Worm (Caenorhabditis elegans) whole organism, late embryonic: ENCODE data around the gene flp-21.
A peak's percentile ranks its signal among the peaks of the same experiment; 100 is the strongest.

Source experiments
- C08G9.2 ChIP-seq: sonication (generic microtip); optimal IDR thresholded peaks from 2 replicates; lab custom pipeline; 2016; ENCODE audit warnings: mild to moderate bottlenecking, missing genetic modification characterization, moderate library complexity, missing compliant biosample characterization
- F13H6.1 ChIP-seq: sonication (generic microtip); optimal IDR thresholded peaks from 2 replicates; lab custom pipeline; 2016; ENCODE audit warnings: missing genetic modification characterization, missing compliant biosample characterization
- K02D7.2 ChIP-seq: sonication (generic microtip); optimal IDR thresholded peaks from 2 replicates; lab custom pipeline; 2017; ENCODE audit warnings: mild to moderate bottlenecking, missing genetic modification characterization, missing compliant biosample characterization
- K09A11.1 ChIP-seq: sonication (generic microtip); optimal IDR thresholded peaks from 2 replicates; lab custom pipeline; 2017; ENCODE audit warnings: antibody characterized with exemption, mild to moderate bottlenecking, missing genetic modification characterization, missing compliant biosample characterization; ENCODE audit not compliant: insufficient read depth
- Y22D7AL.16 ChIP-seq: sonication (generic microtip); optimal IDR thresholded peaks from 2 replicates; lab custom pipeline; 2016; ENCODE audit warnings: missing genetic modification characterization, missing compliant biosample characterization
- ahr-1 ChIP-seq: sonication (generic microtip); optimal IDR thresholded peaks from 2 replicates; lab custom pipeline; 2016; ENCODE audit warnings: missing genetic modification characterization, missing compliant biosample characterization
- ama-1 ChIP-seq: fragments of 150-350 bp; optimal IDR thresholded peaks from 2 replicates; lab custom pipeline; 2014
- ceh-14 ChIP-seq: sonication (generic microtip); optimal IDR thresholded peaks from 2 replicates; lab custom pipeline; 2016; ENCODE audit warnings: missing genotype, missing genetic modification characterization, missing compliant biosample characterization
- ceh-18 ChIP-seq: sonication (generic microtip); optimal IDR thresholded peaks from 2 replicates; lab custom pipeline; 2016; ENCODE audit warnings: missing genetic modification characterization, missing compliant biosample characterization
- ceh-22 ChIP-seq: sonication (generic microtip); optimal IDR thresholded peaks from 2 replicates; lab custom pipeline; 2017; ENCODE audit warnings: missing biosample characterization, missing genetic modification characterization
- ceh-24 ChIP-seq: sonication (generic microtip); optimal IDR thresholded peaks from 2 replicates; lab custom pipeline; 2016; ENCODE audit warnings: mild to moderate bottlenecking, missing genetic modification characterization, missing compliant biosample characterization
- ceh-30 ChIP-seq: fragments of 150-350 bp; optimal IDR thresholded peaks from 2 replicates; lab custom pipeline; 2014; ENCODE audit warnings: missing biosample characterization, missing genetic modification characterization
- ceh-34 ChIP-seq: sonication (generic microtip); optimal IDR thresholded peaks from 2 replicates; lab custom pipeline; 2016; ENCODE audit warnings: mild to moderate bottlenecking, missing genetic modification characterization, missing compliant biosample characterization
- ceh-45 ChIP-seq: fragments of 200-800 bp; sonication (Bioruptor generic); IDR thresholded peaks from 2 replicates; pipeline ENCODE4 v1.3.6; 2022; ENCODE audit warnings: missing genetic modification reagents, missing genetic modification characterization, missing compliant biosample characterization
- ceh-9 ChIP-seq: sonication (generic microtip); optimal IDR thresholded peaks from 2 replicates; lab custom pipeline; 2016; ENCODE audit warnings: mild to moderate bottlenecking, missing genetic modification characterization, inconsistent platforms, missing compliant biosample characterization
- che-1 ChIP-seq: sonication (generic microtip); optimal IDR thresholded peaks from 2 replicates; lab custom pipeline; 2016; ENCODE audit warnings: mild to moderate bottlenecking, missing genetic modification characterization, missing compliant biosample characterization
- elt-2 ChIP-seq: sonication (generic microtip); optimal IDR thresholded peaks from 2 replicates; lab custom pipeline; 2016; ENCODE audit warnings: missing genetic modification reagents, missing genetic modification characterization, missing compliant biosample characterization
- elt-4 ChIP-seq: sonication (generic microtip); optimal IDR thresholded peaks from 2 replicates; lab custom pipeline; 2016; ENCODE audit warnings: missing genetic modification characterization, missing compliant biosample characterization
- ets-4 ChIP-seq: sonication (generic microtip); optimal IDR thresholded peaks from 2 replicates; lab custom pipeline; 2016; ENCODE audit warnings: missing genetic modification characterization, missing compliant biosample characterization
- fkh-10 ChIP-seq: fragments of 150-350 bp; optimal IDR thresholded peaks from 2 replicates; lab custom pipeline; 2014; ENCODE audit warnings: missing biosample characterization, missing genetic modification reagents, missing genetic modification characterization
- gmeb-2 ChIP-seq: sonication (generic microtip); optimal IDR thresholded peaks from 2 replicates; lab custom pipeline; 2016; ENCODE audit warnings: missing genetic modification characterization, inconsistent platforms, missing compliant biosample characterization
- hlh-13 ChIP-seq: fragments of 200-800 bp; sonication (Bioruptor generic); optimal IDR thresholded peaks from 2 replicates; lab custom pipeline; 2018; ENCODE audit warnings: mild to moderate bottlenecking, missing genetic modification characterization, missing compliant biosample characterization
- hlh-15 ChIP-seq: sonication (generic microtip); optimal IDR thresholded peaks from 2 replicates; lab custom pipeline; 2016; ENCODE audit warnings: missing genetic modification characterization, missing compliant biosample characterization
- hlh-30 ChIP-seq: sonication (generic microtip); optimal IDR thresholded peaks from 2 replicates; lab custom pipeline; 2017; ENCODE audit warnings: antibody characterized with exemption, missing genetic modification characterization, missing compliant biosample characterization; ENCODE audit not compliant: insufficient read depth
- hlh-8 ChIP-seq: sonication (generic microtip); optimal IDR thresholded peaks from 2 replicates; lab custom pipeline; 2016; ENCODE audit warnings: missing genotype, missing genetic modification characterization, missing compliant biosample characterization
- lim-6 ChIP-seq: sonication (generic microtip); optimal IDR thresholded peaks from 2 replicates; lab custom pipeline; 2016; ENCODE audit warnings: missing genetic modification characterization, missing compliant biosample characterization
- nfya-1 ChIP-seq: sonication (generic microtip); optimal IDR thresholded peaks from 2 replicates; lab custom pipeline; 2017; ENCODE audit warnings: missing genetic modification characterization, mild to moderate bottlenecking, missing compliant biosample characterization, antibody characterized with exemption, moderate library complexity
- nhr-11 ChIP-seq: fragments of 150-350 bp; optimal IDR thresholded peaks from 2 replicates; lab custom pipeline; 2014; ENCODE audit warnings: missing biosample characterization, missing genetic modification characterization
- nhr-232 ChIP-seq: sonication (generic microtip); optimal IDR thresholded peaks from 2 replicates; lab custom pipeline; 2016; ENCODE audit warnings: missing genetic modification characterization, missing compliant biosample characterization
- pha-2 ChIP-seq: sonication (generic microtip); optimal IDR thresholded peaks from 2 replicates; lab custom pipeline; 2017; ENCODE audit warnings: mild to moderate bottlenecking, missing genetic modification characterization, missing compliant biosample characterization
- pqm-1 ChIP-seq: sonication (generic microtip); optimal IDR thresholded peaks from 2 replicates; lab custom pipeline; 2016; ENCODE audit warnings: missing genetic modification characterization, missing compliant biosample characterization
- rnt-1 ChIP-seq: sonication (generic microtip); optimal IDR thresholded peaks from 2 replicates; lab custom pipeline; 2016; ENCODE audit warnings: missing genetic modification characterization, missing compliant biosample characterization
- ttx-3 ChIP-seq: sonication (generic microtip); optimal IDR thresholded peaks from 2 replicates; lab custom pipeline; 2016; ENCODE audit warnings: missing genetic modification reagents, missing genetic modification characterization, missing compliant biosample characterization
- unc-55 ChIP-seq: sonication (generic microtip); optimal IDR thresholded peaks from 2 replicates; lab custom pipeline; 2017; ENCODE audit warnings: missing biosample characterization, missing genetic modification reagents, missing genetic modification characterization
- zip-5 ChIP-seq: sonication (generic microtip); optimal IDR thresholded peaks from 2 replicates; lab custom pipeline; 2016; ENCODE audit warnings: missing genetic modification characterization, missing compliant biosample characterization
- ztf-16 ChIP-seq: sonication (generic microtip); optimal IDR thresholded peaks from 2 replicates; lab custom pipeline; 2017; ENCODE audit warnings: missing genetic modification characterization, missing compliant biosample characterization

The flp-21 gene

ce11 chrV:7825836-7826235 lies 32.7 kb downstream of the flp-21 start:
- TF ChIP-seq nhr-232 (tag; lab: Kevin White, UChicago) = no peak
- no peak for TF ChIP-seq hlh-13 (GFP tag; lab: Kevin White, UChicago)
- TF ChIP-seq pqm-1 (tag; lab: Kevin White, UChicago) = no peak
- TF ChIP-seq ceh-24 (tag; lab: Kevin White, UChicago) = no peak
- TF ChIP-seq unc-55 = peak; percentile 58

ce11 chrV:7826362-7826761 lies 33.2 kb downstream of the flp-21 start:
- TF ChIP-seq C08G9.2 (no peak), hlh-8 (peak; percentile 64), unc-55 (peak; percentile 3)

- TF ChIP-seq fkh-10 (GFP tag; lab: Kevin White, UChicago) (no peak), ceh-18 (tag; lab: Kevin White, UChicago) (no peak), ztf-16 (tag; lab: Kevin White, UChicago) (no peak), ttx-3 (tag; lab: Kevin White, UChicago) (no peak), ceh-34 (tag; lab: Kevin White, UChicago) (no peak), ceh-14 (tag; lab: Kevin White, UChicago) (no peak), hlh-8 (no peak), ceh-24 (tag; lab: Kevin White, UChicago) (no peak), elt-4 (tag; lab: Kevin White, UChicago) (no peak), Y22D7AL.16 (tag; lab: Kevin White, UChicago) (no peak), zip-5 (tag; lab: Kevin White, UChicago) (no peak), rnt-1 (tag; lab: Kevin White, UChicago) (no peak)
Observed at ce11 chrV:7826917-7827316, 33.8 kb downstream of the flp-21 start, which contains the start of gene mig-6. mig-6 (plus strand) TSS chrV:7827217.

ce11 chrV:7830952-7831351 lies 37.8 kb downstream of the flp-21 start:
- TF ChIP-seq ahr-1 (tag; lab: Kevin White, UChicago) (no peak), unc-55 (no peak), rnt-1 (tag; lab: Kevin White, UChicago) (no peak), nfya-1 (tag; lab: Kevin White, UChicago) (no peak), hlh-15 (tag; lab: Kevin White, UChicago) (no peak), ets-4 (tag; lab: Kevin White, UChicago) (no peak), nhr-11 (tag; lab: Kevin White, UChicago) (no peak), ceh-24 (tag; lab: Kevin White, UChicago) (no peak), K02D7.2 (tag; lab: Kevin White, UChicago) (no peak), lim-6 (tag; lab: Kevin White, UChicago) (no peak), K09A11.1 (no peak), ceh-22 (tag; lab: Kevin White, UChicago) (no peak), gmeb-2 (tag; lab: Kevin White, UChicago) (no peak), Y22D7AL.16 (tag; lab: Kevin White, UChicago) (no peak), ceh-30 (tag; lab: Kevin White, UChicago) (no peak), che-1 (tag; lab: Kevin White, UChicago) (no peak), ceh-9 (tag; lab: Kevin White, UChicago) (no peak), ceh-45 (GFP tag; lab: Robert Waterston, UW) (no peak)
- TF ChIP-seq, all 69 proteins: peak for 0

ce11 chrV:7836911-7837310 lies 43.7 kb downstream of the flp-21 start, which contains the start of gene txt-5:
txt-5 (minus strand) TSS chrV:7837134.
- TF ChIP-seq hlh-30 (tag; lab: Kevin White, UChicago) (peak; percentile 39), ama-1 (lab: Kevin White, UChicago) (no peak)
- TF ChIP-seq, all 69 proteins: peak for 1

- TF ChIP-seq che-1 (tag; lab: Kevin White, UChicago) (no peak), pha-2 (no peak), gmeb-2 (tag; lab: Kevin White, UChicago) (no peak), F13H6.1 (tag; lab: Kevin White, UChicago) (no peak), unc-55 (no peak), elt-2 (no peak), ztf-16 (tag; lab: Kevin White, UChicago) (no peak)
Observed at ce11 chrV:7837809-7838208, 44.6 kb downstream of the flp-21 start, which contains the start of gene ttr-33. ttr-33 (minus strand) TSS chrV:7837909.
